Worm (Caenorhabditis elegans): ENCODE results near the gene Y41D4A.7.

- TF ChIP-seq nhr-11 (tag; optimal IDR thresholded peaks at IDR 0.05) (no peak), lsy-2 (tag; optimal IDR thresholded peaks at IDR 0.05) (peak in 1 of 2 experiments; percentile 35), ceh-28 (tag; optimal IDR thresholded peaks at IDR 0.05) (no peak), dve-1 (tag; optimal IDR thresholded peaks at IDR 0.05; ENCODE audit: insufficient read depth) (no peak), nhr-102 (tag; optimal IDR thresholded peaks at IDR 0.05) (no peak), unc-62 (GFP tag; optimal IDR thresholded peaks at IDR 0.05 in 1 of 2) (no peak), unc-62 (tag; optimal IDR thresholded peaks at IDR 0.05) (no peak), lin-39 (tag; optimal IDR thresholded peaks at IDR 0.05) (no peak), zip-11 (GFP tag; IDR thresholded peaks at IDR 0.05) (no peak), mdl-1 (tag; optimal IDR thresholded peaks at IDR 0.05) (no peak), zag-1 (tag; optimal IDR thresholded peaks at IDR 0.05) (no peak)
Observed at ce11 chrIV:1804613-1805012, 43.2 kb upstream of the Y41D4A.7 start.
